Worm (Caenorhabditis elegans) whole organism, late embryonic: Measurements from ENCODE around the gene ZK550.6.

Experiments used
- C38D4.7 ChIP-seq: fragments of 200-800 bp; sonication (Bioruptor generic); optimal IDR thresholded peaks from 2 replicates; lab custom pipeline; 2018; ENCODE audit warnings: mild to moderate bottlenecking, missing genetic modification characterization, moderate library complexity, missing compliant biosample characterization
- K09A11.1 ChIP-seq: sonication (generic microtip); optimal IDR thresholded peaks from 2 replicates; lab custom pipeline; 2017; ENCODE audit warnings: antibody characterized with exemption, mild to moderate bottlenecking, missing genetic modification characterization, missing compliant biosample characterization; ENCODE audit not compliant: insufficient read depth
- ceh-22 ChIP-seq: sonication (generic microtip); optimal IDR thresholded peaks from 2 replicates; lab custom pipeline; 2017; ENCODE audit warnings: missing biosample characterization, missing genetic modification characterization
- ceh-31 ChIP-seq: sonication (generic microtip); optimal IDR thresholded peaks from 2 replicates; lab custom pipeline; 2016; ENCODE audit warnings: missing genetic modification characterization, missing compliant biosample characterization
- ceh-9 ChIP-seq: sonication (generic microtip); optimal IDR thresholded peaks from 2 replicates; lab custom pipeline; 2016; ENCODE audit warnings: mild to moderate bottlenecking, missing genetic modification characterization, inconsistent platforms, missing compliant biosample characterization
- dve-1 ChIP-seq: sonication (generic microtip); optimal IDR thresholded peaks from 2 replicates; lab custom pipeline; 2017; ENCODE audit warnings: antibody characterized with exemption, mild to moderate bottlenecking, missing genetic modification characterization, missing compliant biosample characterization
- hlh-13 ChIP-seq: fragments of 200-800 bp; sonication (Bioruptor generic); optimal IDR thresholded peaks from 2 replicates; lab custom pipeline; 2018; ENCODE audit warnings: mild to moderate bottlenecking, missing genetic modification characterization, missing compliant biosample characterization
- hlh-30 ChIP-seq: sonication (generic microtip); optimal IDR thresholded peaks from 2 replicates; lab custom pipeline; 2017; ENCODE audit warnings: antibody characterized with exemption, missing genetic modification characterization, missing compliant biosample characterization; ENCODE audit not compliant: insufficient read depth
- pat-9 ChIP-seq: fragments of 200-800 bp; sonication (Bioruptor generic); optimal IDR thresholded peaks from 2 replicates; lab custom pipeline; 2018; ENCODE audit warnings: mild to moderate bottlenecking, missing genetic modification characterization, moderate library complexity, missing compliant biosample characterization
- pha-4 ChIP-seq: fragments of 150-350 bp; optimal IDR thresholded peaks from 2 replicates; lab custom pipeline; 2018; ENCODE audit warnings: missing biosample characterization, missing genetic modification reagents, missing genetic modification characterization
- pqm-1 ChIP-seq: sonication (generic microtip); optimal IDR thresholded peaks from 2 replicates; lab custom pipeline; 2016; ENCODE audit warnings: missing genetic modification characterization, missing compliant biosample characterization
- rnt-1 ChIP-seq: sonication (generic microtip); optimal IDR thresholded peaks from 2 replicates; lab custom pipeline; 2016; ENCODE audit warnings: missing genetic modification characterization, missing compliant biosample characterization

ce11 chrIV:17278861-17279591 lies 16.7 kb upstream of the ZK550.6 start, which contains the start of gene hsp-1:
- TF ChIP-seq hlh-30 (no peak), dve-1 (no peak), pat-9 (tag; lab: Kevin White, UChicago) (no peak), pha-4 (tag; lab: Kevin White, UChicago) (no peak), C38D4.7 (GFP tag; lab: Kevin White, UChicago) (no peak), hlh-13 (GFP tag; lab: Kevin White, UChicago) (no peak), rnt-1 (tag; lab: Kevin White, UChicago) (no peak), pqm-1 (tag; lab: Kevin White, UChicago) (no peak), ceh-31 (tag; lab: Kevin White, UChicago) (no peak), ceh-9 (no peak), ceh-22 (tag; lab: Kevin White, UChicago) (no peak), K09A11.1 (no peak)
